Fruit fly (Drosophila melanogaster): Measurements from ENCODE around the gene TfIIB.

Gene TfIIB

DNA sequence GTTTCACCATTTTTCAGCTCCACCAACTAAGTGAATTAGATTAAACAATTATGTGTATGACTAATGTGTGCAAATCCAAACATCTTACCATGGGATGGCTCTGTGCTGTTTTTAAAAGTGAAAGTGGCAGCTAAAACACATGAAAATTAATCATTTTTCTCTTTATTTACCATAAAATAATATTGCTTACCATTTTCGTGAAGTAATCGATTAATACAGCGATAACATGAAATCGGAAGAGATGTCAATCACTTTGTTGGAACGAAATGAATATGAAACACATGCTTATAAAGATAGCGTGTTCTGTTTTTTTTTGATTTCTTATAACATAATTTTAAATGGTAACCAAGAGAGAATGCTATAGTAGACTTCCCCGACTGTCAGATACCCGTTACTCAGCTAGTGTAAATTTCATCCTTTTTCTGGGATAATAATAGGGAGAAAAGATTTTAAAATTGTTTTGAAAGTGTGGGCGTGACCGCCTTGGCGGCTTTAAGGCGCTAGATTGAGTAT lies 27.3 kb upstream of the TfIIB start (continued):
- TF ChIP-seq Doc3 (GFP tag; IDR thresholded peaks at IDR 0.05; ENCODE audit: partially characterized antibody) (0 out of 3 replicates have a peak, but pooled peaks have one; percentile 38), NfI (GFP tag; optimal IDR thresholded peaks at IDR 0.05) (no peak), Sox100B (GFP tag; optimal IDR thresholded peaks at IDR 0.05) (peak; percentile 3), CG2712 (tag; optimal IDR thresholded peaks at IDR 0.05) (peak; percentile 16), HmgZ (tag; optimal IDR thresholded peaks at IDR 0.05) (peak; percentile 3), Dref (GFP tag; IDR thresholded peaks at IDR 0.05) (peak; percentile 67), CG34224 (GFP tag; IDR thresholded peaks at IDR 0.05; ENCODE audit: partially characterized antibody) (peak; percentile 44; the same call in 2 of the 3 replicates), Ets97D (GFP tag; optimal IDR thresholded peaks at IDR 0.05) (peak; percentile 27), bbx (GFP tag; IDR thresholded peaks at IDR 0.05; ENCODE audit: partially characterized antibody) (0 out of 2 replicates have a peak, but pooled peaks have one; percentile 9), nom (GFP tag; optimal IDR thresholded peaks at IDR 0.05) (no peak), inv (GFP tag; IDR thresholded peaks at IDR 0.05; ENCODE audit: partially characterized antibody) (0 out of 2 replicates have a peak, but pooled peaks have one; percentile 22), CG8924 (tag; optimal IDR thresholded peaks at IDR 0.05) (peak; percentile 79), CG30020 (tag; optimal IDR thresholded peaks at IDR 0.05) (peak; percentile 95), HLH4C (GFP tag; IDR thresholded peaks at IDR 0.05; ENCODE audit: partially characterized antibody) (peak; percentile 67), Dll (GFP tag; IDR thresholded peaks at IDR 0.05; ENCODE audit: partially characterized antibody) (peak; percentile 63), pzg (GFP tag; optimal IDR thresholded peaks at IDR 0.05) (peak; percentile 33), CG10267 (tag; optimal IDR thresholded peaks at IDR 0.05) (peak; percentile 15), pfk (GFP tag; optimal IDR thresholded peaks at IDR 0.05) (peak; percentile 92), Med (GFP tag) (peak; percentile 59), MBD-R2 (GFP tag; IDR thresholded peaks at IDR 0.05) (peak; percentile 52), CG2116 (GFP tag; optimal IDR thresholded peaks at IDR 0.05) (peak; percentile 72), row (GFP tag; IDR thresholded peaks at IDR 0.05) (peak; percentile 60), sna (GFP tag; IDR thresholded peaks at IDR 0.05; ENCODE audit: partially characterized antibody) (peak; percentile 58; the same call in 1 of the 2 replicates)

DNA sequence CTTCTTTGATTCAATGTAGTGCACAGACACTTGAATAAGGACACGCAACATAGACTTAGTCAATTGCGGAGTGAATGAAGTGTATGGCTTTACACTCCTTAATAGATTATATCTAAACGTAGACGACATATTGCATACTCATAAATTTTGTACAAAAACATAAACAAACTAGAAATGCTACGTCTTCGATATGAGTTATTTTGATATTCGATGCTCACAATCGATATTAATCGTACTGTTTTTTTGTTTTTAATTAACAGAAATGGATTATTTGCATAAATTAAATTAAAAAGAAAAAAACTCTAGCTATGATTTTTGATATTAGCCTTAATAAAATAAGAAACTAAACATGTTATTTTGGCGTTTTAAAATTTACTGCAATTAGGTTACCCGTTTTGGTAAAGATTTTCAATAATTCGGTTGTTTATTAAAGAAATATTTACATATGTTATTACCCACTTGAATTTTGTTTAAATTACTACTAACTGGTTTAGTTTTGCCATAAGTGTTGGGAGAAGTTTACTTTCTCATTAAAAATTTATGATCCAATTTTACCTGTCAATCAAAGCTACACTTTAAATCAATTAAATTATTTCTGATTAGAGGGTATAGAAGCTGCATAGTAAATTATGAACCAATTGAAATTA lies 26.0 kb upstream of the TfIIB start, which contains the start of the genes CG17768, LSm-4 and Ir31a:
CG17768 (minus strand) TSS at position 196 of the 647 bp plus-strand sequence.
LSm-4 (minus strand) TSS at position 196 of the 647 bp plus-strand sequence.
Ir31a (plus strand) TSS at position 558 of the 647 bp plus-strand sequence.
- TF ChIP-seq gce (GFP tag; IDR thresholded peaks at IDR 0.05) (no peak), CG42726 (GFP tag; IDR thresholded peaks at IDR 0.05; ENCODE audit: partially characterized antibody) (no peak; the same call in 1 of the 2 replicates), seq (GFP tag; IDR thresholded peaks at IDR 0.05) (no peak), prd (optimal IDR thresholded peaks at IDR 0.05) (no peak), prd (GFP tag; IDR thresholded peaks at IDR 0.05) (no peak), sna (GFP tag; IDR thresholded peaks at IDR 0.05; ENCODE audit: partially characterized antibody) (peak; percentile 66; the same call in 1 of the 2 replicates), CG17612 (GFP tag; IDR thresholded peaks at IDR 0.05) (no peak), CG12659 (GFP tag; optimal IDR thresholded peaks at IDR 0.05) (peak; percentile 25), Opbp (GFP tag; IDR thresholded peaks at IDR 0.05; ENCODE audit: partially characterized antibody) (peak; percentile 60; the same call in 2 of the 3 replicates), pho (GFP tag; optimal IDR thresholded peaks at IDR 0.05) (no peak), mld (GFP tag; IDR thresholded peaks at IDR 0.05; ENCODE audit: partially characterized antibody) (0 out of 3 replicates have a peak, but pooled peaks have one; percentile 59), CG8765 (GFP tag; IDR thresholded peaks at IDR 0.05) (no peak), CG8924 (tag; optimal IDR thresholded peaks at IDR 0.05) (peak; percentile 25), CG7786 (GFP tag; optimal IDR thresholded peaks at IDR 0.05) (no peak), abd-A (tag; optimal IDR thresholded peaks at IDR 0.05) (no peak), nmo (GFP tag; optimal IDR thresholded peaks at IDR 0.05) (peak; percentile 2), maf-S (GFP tag; optimal IDR thresholded peaks at IDR 0.05) (no peak), Vsx1 (GFP tag; optimal IDR thresholded peaks at IDR 0.05) (no peak), ase (GFP tag; IDR thresholded peaks at IDR 0.05) (no peak), cas (GFP tag; IDR thresholded peaks at IDR 0.05) (no peak), Scr (GFP tag; IDR thresholded peaks at IDR 0.05; ENCODE audit: partially characterized antibody) (peak; percentile 87), Doc3 (GFP tag; IDR thresholded peaks at IDR 0.05; ENCODE audit: partially characterized antibody) (peak; percentile 88), caup (GFP tag; optimal IDR thresholded peaks at IDR 0.05; ENCODE audit: severe bottlenecking) (no peak), CG3995 (GFP tag; optimal IDR thresholded peaks at IDR 0.05) (peak; percentile 15), jigr1 (GFP tag; IDR thresholded peaks at IDR 0.05) (no peak; the same call in 2 of the 3 replicates), amos (GFP tag; IDR thresholded peaks at IDR 0.05; ENCODE audit: partially characterized antibody) (peak; percentile 83; the same call in 1 of the 2 replicates), Ets97D (GFP tag; optimal IDR thresholded peaks at IDR 0.05) (no peak)
